Worm (Caenorhabditis elegans): ENCODE results near the gene Y57G11C.36.

The Y57G11C.36 gene

ce11 chrIV:14729272-14729671 is 44.3 kb downstream of the Y57G11C.36 start:
- no peak for TF ChIP-seq ceh-45 (GFP tag; IDR thresholded peaks at IDR 0.05)
- no peak for TF ChIP-seq sox-4 (tag; optimal IDR thresholded peaks at IDR 0.05)
- TF ChIP-seq pha-2 (tag; optimal IDR thresholded peaks at IDR 0.05) = no peak
- no peak for TF ChIP-seq madf-2 (tag; optimal IDR thresholded peaks at IDR 0.05)
- no peak for TF ChIP-seq tbx-2 (tag; optimal IDR thresholded peaks at IDR 0.05)
- TF ChIP-seq ceh-9 (tag; optimal IDR thresholded peaks at IDR 0.05) = no peak
- no peak for TF ChIP-seq hlh-30 (tag; optimal IDR thresholded peaks at IDR 0.05; ENCODE audit: insufficient read depth)
- no peak for TF ChIP-seq dve-1 (tag; optimal IDR thresholded peaks at IDR 0.05)
- no peak for TF ChIP-seq hlh-8 (tag; optimal IDR thresholded peaks at IDR 0.05)
- TF ChIP-seq K02D7.2 (tag; optimal IDR thresholded peaks at IDR 0.05) = no peak
- TF ChIP-seq ceh-18 (tag; optimal IDR thresholded peaks at IDR 0.05) = no peak
- TF ChIP-seq hlh-6 (tag; optimal IDR thresholded peaks at IDR 0.05) = no peak
- no peak for TF ChIP-seq ceh-34 (tag; optimal IDR thresholded peaks at IDR 0.05)
- TF ChIP-seq ztf-16 (tag; optimal IDR thresholded peaks at IDR 0.05) = no peak
- no peak for TF ChIP-seq elt-4 (tag; optimal IDR thresholded peaks at IDR 0.05)
- TF ChIP-seq ceh-48 (tag; optimal IDR thresholded peaks at IDR 0.05) = no peak
- no peak for TF ChIP-seq ahr-1 (tag; optimal IDR thresholded peaks at IDR 0.05)
- TF ChIP-seq lim-6 (tag; optimal IDR thresholded peaks at IDR 0.05) = no peak
- TF ChIP-seq unc-86 (tag; optimal IDR thresholded peaks at IDR 0.05) = no peak
- TF ChIP-seq mec-3 (tag; optimal IDR thresholded peaks at IDR 0.05; ENCODE audit: borderline replicate concordance) = no peak

DNA sequence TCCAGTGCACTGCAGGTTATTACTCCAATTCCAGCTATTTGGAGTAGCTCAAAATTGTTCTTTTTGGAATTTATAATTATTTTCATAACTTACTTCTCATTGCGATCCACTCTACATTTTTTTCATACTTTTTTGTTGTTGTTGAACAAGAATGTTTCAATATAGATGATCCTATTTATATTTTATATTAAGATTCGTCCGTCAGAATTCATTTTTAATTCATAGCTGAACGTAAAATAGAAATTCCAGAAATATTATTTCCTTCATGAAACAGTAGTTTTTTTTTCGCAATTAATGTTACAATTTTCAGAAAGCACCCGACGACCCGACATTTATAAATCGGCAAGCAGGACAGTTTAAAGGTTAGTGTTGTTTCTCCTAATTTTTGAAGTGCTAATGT is 45.4 kb downstream of the Y57G11C.36 start, which contains the start of gene Y57G11C.42:
Gene Y57G11C.42 (plus strand): TSS at position 301 of the 400 bp plus-strand sequence.
- TF ChIP-seq rnt-1 (tag; optimal IDR thresholded peaks at IDR 0.05) (no peak), fkh-6 (tag; optimal IDR thresholded peaks at IDR 0.05) (no peak), ceh-31 (tag; optimal IDR thresholded peaks at IDR 0.05) (no peak), ceh-18 (tag; optimal IDR thresholded peaks at IDR 0.05) (no peak), pax-1 (tag; optimal IDR thresholded peaks at IDR 0.05) (no peak), ceh-48 (tag; optimal IDR thresholded peaks at IDR 0.05) (no peak), ets-4 (tag; optimal IDR thresholded peaks at IDR 0.05) (no peak), ceh-19 (GFP tag; optimal IDR thresholded peaks at IDR 0.05) (no peak), che-1 (tag; optimal IDR thresholded peaks at IDR 0.05) (no peak)
